Fruit fly (Drosophila melanogaster) whole organism, adult: ENCODE results near the gene RpS28b.

Experiments
- CG11617 ChIP-seq: fragments of 200-800 bp; sonication (Bioruptor generic); optimal IDR thresholded peaks from 2 replicates; lab custom pipeline; 2017; ENCODE audit warnings: mild to moderate bottlenecking, missing biosample characterization, missing genetic modification reagents, missing genetic modification characterization
- CG33017 ChIP-seq: fragments of 200-800 bp; sonication (Bioruptor generic); optimal IDR thresholded peaks from 2 replicates; lab custom pipeline; 2018; ENCODE audit warnings: missing biosample characterization, mild to moderate bottlenecking, missing genetic modification characterization, moderate library complexity
- CG7101 ChIP-seq: fragments of 200-800 bp; sonication (Bioruptor generic); optimal IDR thresholded peaks from 2 replicates; lab custom pipeline; 2018; ENCODE audit warnings: missing biosample characterization, mild to moderate bottlenecking, missing genetic modification characterization, moderate library complexity
- Crg-1 ChIP-seq: fragments of 200-800 bp; sonication (Bioruptor generic); optimal IDR thresholded peaks from 2 replicates; lab custom pipeline; 2016; ENCODE audit warnings: missing biosample characterization, missing genetic modification characterization
- cic ChIP-seq: fragments of 200-800 bp; sonication (Bioruptor generic); optimal IDR thresholded peaks from 2 replicates; lab custom pipeline; 2017; ENCODE audit warnings: missing biosample characterization, mild to moderate bottlenecking, missing genetic modification characterization, moderate library complexity
- kay ChIP-seq: fragments of 200-800 bp; sonication (Bioruptor generic); peaks from one replicate; lab custom pipeline; 2016; ENCODE audit warnings: missing biosample characterization, missing genetic modification characterization, borderline replicate concordance
- toe ChIP-seq: fragments of 200-800 bp; sonication (Bioruptor generic); optimal IDR thresholded peaks from 2 replicates; lab custom pipeline; 2016; ENCODE audit warnings: missing biosample characterization, missing genetic modification characterization

- TF ChIP-seq Crg-1 (GFP tag; lab: Kevin White, UChicago) = no peak
- peak; percentile 40 for TF ChIP-seq toe (GFP tag; lab: Kevin White, UChicago)
- no peak for TF ChIP-seq CG11617 (GFP tag; lab: Kevin White, UChicago)
- peak; percentile 84 for TF ChIP-seq cic
- no peak for TF ChIP-seq CG7101 (tag; lab: Kevin White, UChicago)
- TF ChIP-seq kay (GFP tag; lab: Kevin White, UChicago) = peak; percentile 76
- no peak for TF ChIP-seq CG33017 (tag; lab: Kevin White, UChicago)
Observed at dm6 chrX:9584104-9584947, 29.9 kb downstream of the RpS28b start.
